Worm (Caenorhabditis elegans): ENCODE measurements around the gene sqv-3.

DNA sequence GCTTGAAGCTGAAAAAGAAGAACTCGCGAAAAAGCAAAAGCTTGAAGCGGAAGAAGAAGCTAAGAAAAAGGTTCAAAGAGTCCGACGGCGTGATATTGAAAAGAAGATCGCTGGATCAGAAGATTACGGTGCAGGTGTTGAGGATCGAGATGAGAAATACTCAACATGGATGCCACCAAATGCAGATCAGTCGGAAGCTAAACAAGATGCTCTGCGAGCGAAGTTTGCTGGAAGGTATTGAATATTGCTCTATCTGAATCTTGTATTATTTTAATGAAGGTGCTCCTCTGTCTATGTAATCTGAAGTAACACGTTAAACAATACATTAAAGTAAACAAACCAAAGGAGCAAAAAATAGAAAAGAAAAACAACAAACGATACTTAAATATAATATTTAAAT, 21.9 kb upstream of the sqv-3 start:
- TF ChIP-seq him-1 (tag; optimal IDR thresholded peaks at IDR 0.05) (no peak), W03F9.2 (tag; optimal IDR thresholded peaks at IDR 0.05) (no peak)
